Worm (Caenorhabditis elegans) whole organism, L4 larva: ENCODE results near the gene ZC190.6.

Experiments
- D1046.2 ChIP-seq: fragments of 200-800 bp; sonication (Bioruptor generic); IDR thresholded peaks from 2 replicates; pipeline ENCODE4 v1.3.6; 2022; ENCODE audit warnings: missing genetic modification characterization, missing compliant biosample characterization
- F10B5.3 ChIP-seq: sonication (generic microtip); optimal IDR thresholded peaks from 2 replicates; lab custom pipeline; 2016; ENCODE audit warnings: mild to moderate bottlenecking, missing genetic modification characterization, missing compliant biosample characterization
- aha-1 ChIP-seq: fragments of 150-350 bp; peaks from one replicate; lab custom pipeline; 2014; ENCODE audit warnings: missing biosample characterization, missing genetic modification characterization
- attf-4 ChIP-seq: sonication (generic microtip); optimal IDR thresholded peaks from 3 replicates; lab custom pipeline; 2017; ENCODE audit warnings: missing biosample characterization, missing genetic modification characterization
- ceh-20 ChIP-seq: fragments of 200-800 bp; sonication (Bioruptor generic); IDR thresholded peaks from 2 replicates; pipeline ENCODE4 v1.3.6; 2022; ENCODE audit warnings: missing genetic modification reagents, missing genetic modification characterization, missing compliant biosample characterization
- ceh-28 ChIP-seq: fragments of 150-350 bp; optimal IDR thresholded peaks from 2 replicates; lab custom pipeline; 2014; ENCODE audit warnings: missing biosample characterization, missing genetic modification reagents, missing genetic modification characterization
- ceh-62 ChIP-seq: sonication (generic microtip); optimal IDR thresholded peaks from 2 replicates; lab custom pipeline; 2017; ENCODE audit warnings: missing biosample characterization, missing genetic modification characterization
- daf-12 ChIP-seq: fragments of 150-350 bp; optimal IDR thresholded peaks from 2 replicates; lab custom pipeline; 2014; ENCODE audit warnings: missing biosample characterization, missing genetic modification reagents, missing genetic modification characterization
- daf-16 ChIP-seq, 3 experiments: sonication (generic microtip); optimal IDR thresholded peaks; 2 replicates each; lab custom pipeline; 2016 to 2017; ENCODE audit warnings: missing genetic modification characterization in 3 of 3, missing genetic modification reagents in 3 of 3, mild to moderate bottlenecking in 2 of 3, missing compliant biosample characterization in 2 of 3, missing biosample characterization in 1 of 3, moderate library complexity in 1 of 3
- dmd-6 ChIP-seq: fragments of 200-800 bp; sonication (Bioruptor generic); IDR thresholded peaks from 2 replicates; pipeline ENCODE4 v1.3.6; 2022; ENCODE audit warnings: missing genetic modification reagents, missing genetic modification characterization, missing compliant biosample characterization
- dpl-1 ChIP-seq: fragments of 150-350 bp; optimal IDR thresholded peaks from 2 replicates; lab custom pipeline; 2014; ENCODE audit warnings: missing biosample characterization, missing genetic modification reagents, missing genetic modification characterization
- duxl-1 ChIP-seq: sonication (generic microtip); optimal IDR thresholded peaks from 2 replicates; lab custom pipeline; 2016; ENCODE audit warnings: mild to moderate bottlenecking, missing genetic modification characterization, moderate library complexity, missing compliant biosample characterization; ENCODE audit not compliant: poor library complexity
- egl-27 ChIP-seq: sonication (generic microtip); optimal IDR thresholded peaks from 3 replicates; lab custom pipeline; 2017; ENCODE audit warnings: missing biosample characterization, missing genetic modification reagents, missing genetic modification characterization
- hlh-11 ChIP-seq: fragments of 200-800 bp; sonication (Bioruptor generic); optimal IDR thresholded peaks from 2 replicates; lab custom pipeline; 2018; ENCODE audit warnings: mild to moderate bottlenecking, missing genetic modification characterization, missing compliant biosample characterization
- hlh-30 ChIP-seq: sonication (generic microtip); optimal IDR thresholded peaks from 2 replicates; lab custom pipeline; 2017; ENCODE audit warnings: antibody characterized with exemption, mild to moderate bottlenecking, missing genetic modification characterization, missing compliant biosample characterization; ENCODE audit not compliant: insufficient read depth
- hmg-1.1 ChIP-seq: fragments of 200-800 bp; sonication (Bioruptor generic); IDR thresholded peaks from 2 replicates; pipeline ENCODE4 v1.3.6; 2022; ENCODE audit warnings: missing genetic modification reagents, missing genetic modification characterization, missing compliant biosample characterization
- lin-13 ChIP-seq: fragments of 150-350 bp; optimal IDR thresholded peaks from 2 replicates; lab custom pipeline; 2014; ENCODE audit warnings: missing biosample characterization, missing genetic modification reagents, missing genetic modification characterization
- lin-29 ChIP-seq: fragments of 200-800 bp; sonication (Bioruptor generic); IDR thresholded peaks from 2 replicates; pipeline ENCODE4 v1.3.6; 2022; ENCODE audit warnings: missing genetic modification reagents, missing genetic modification characterization, missing compliant biosample characterization
- lin-39 ChIP-seq: fragments of 150-350 bp; optimal IDR thresholded peaks from 2 replicates; lab custom pipeline; 2014; ENCODE audit warnings: missing biosample characterization, missing genetic modification reagents, missing genetic modification characterization
- madf-9 ChIP-seq: fragments of 200-800 bp; sonication (Bioruptor generic); conservative IDR thresholded peaks from 2 replicates; pipeline ENCODE4 v1.3.6; 2022; ENCODE audit warnings: missing genetic modification reagents, missing genetic modification characterization, missing compliant biosample characterization
- mdl-1 ChIP-seq, 2 experiments: fragments of 150-350 bp in 1 of 2; sonication (generic microtip) in 1 of 2; optimal IDR thresholded peaks; 2 replicates each; lab custom pipeline; 2014 to 2017; ENCODE audit warnings: missing biosample characterization in 2 of 2, missing genetic modification characterization in 2 of 2
- mdt-29 ChIP-seq: fragments of 200-800 bp; sonication (Bioruptor generic); IDR thresholded peaks from 2 replicates; pipeline ENCODE4 v1.3.6; 2022; ENCODE audit warnings: missing genetic modification reagents, missing genetic modification characterization, missing compliant biosample characterization
- mes-2 ChIP-seq: sonication (generic microtip); optimal IDR thresholded peaks from 2 replicates; lab custom pipeline; 2016; ENCODE audit warnings: missing genotype, mild to moderate bottlenecking, missing genetic modification characterization, missing compliant biosample characterization; ENCODE audit not compliant: poor library complexity, severe bottlenecking
- mxl-3 ChIP-seq: fragments of 200-800 bp; sonication (Bioruptor generic); optimal IDR thresholded peaks from 2 replicates; lab custom pipeline; 2018; ENCODE audit warnings: mild to moderate bottlenecking, missing genetic modification characterization, missing compliant biosample characterization
- nhr-102 ChIP-seq: sonication (generic microtip); optimal IDR thresholded peaks from 2 replicates; lab custom pipeline; 2016; ENCODE audit warnings: mild to moderate bottlenecking, missing genetic modification characterization, moderate library complexity, missing compliant biosample characterization
- nhr-11 ChIP-seq: fragments of 150-350 bp; optimal IDR thresholded peaks from 2 replicates; lab custom pipeline; 2014; ENCODE audit warnings: missing biosample characterization, missing genetic modification characterization
- nhr-237 ChIP-seq: sonication (generic microtip); optimal IDR thresholded peaks from 2 replicates; lab custom pipeline; 2017; ENCODE audit warnings: missing biosample characterization, missing genetic modification characterization
- nhr-28 ChIP-seq: fragments of 150-350 bp; optimal IDR thresholded peaks from 2 replicates; lab custom pipeline; 2014; ENCODE audit warnings: missing biosample characterization, missing genetic modification characterization
- nhr-77 ChIP-seq: fragments of 150-350 bp; optimal IDR thresholded peaks from 2 replicates; lab custom pipeline; 2014; ENCODE audit warnings: missing biosample characterization, missing genetic modification characterization
- php-3 ChIP-seq: fragments of 200-800 bp; sonication (Bioruptor generic); IDR thresholded peaks from 2 replicates; pipeline ENCODE4 v1.3.6; 2022; ENCODE audit warnings: missing genetic modification reagents, missing genetic modification characterization, missing compliant biosample characterization
- saeg-2 ChIP-seq: fragments of 200-800 bp; sonication (Bioruptor generic); IDR thresholded peaks from 2 replicates; pipeline ENCODE4 v1.3.6; 2022; ENCODE audit warnings: missing genetic modification reagents, missing genetic modification characterization, missing compliant biosample characterization
- sdz-12 ChIP-seq: fragments of 200-800 bp; sonication (Bioruptor generic); optimal IDR thresholded peaks from 2 replicates; lab custom pipeline; 2018; ENCODE audit warnings: mild to moderate bottlenecking, missing genetic modification characterization, missing compliant biosample characterization
- set-16 ChIP-seq: fragments of 200-800 bp; sonication (Bioruptor generic); IDR thresholded peaks from 2 replicates; pipeline ENCODE4 v1.3.6; 2022; ENCODE audit warnings: missing genetic modification reagents, missing genetic modification characterization, missing compliant biosample characterization
- snpc-4 ChIP-seq: fragments of 150-350 bp; optimal IDR thresholded peaks from 2 replicates; lab custom pipeline; 2014; ENCODE audit warnings: missing biosample characterization, missing genetic modification characterization
- tag-97 ChIP-seq: fragments of 200-800 bp; sonication (Bioruptor generic); IDR thresholded peaks from 2 replicates; pipeline ENCODE4 v1.3.6; 2022; ENCODE audit warnings: missing genetic modification characterization, missing compliant biosample characterization
- tra-1 ChIP-seq: fragments of 200-800 bp; sonication (Bioruptor generic); IDR thresholded peaks from 2 replicates; pipeline ENCODE4 v1.3.6; 2022; ENCODE audit warnings: missing genetic modification reagents, missing genetic modification characterization, missing compliant biosample characterization
- vab-7 ChIP-seq: fragments of 200-800 bp; sonication (Bioruptor generic); IDR thresholded peaks from 2 replicates; pipeline ENCODE4 v1.3.6; 2022; ENCODE audit warnings: missing genetic modification reagents, missing genetic modification characterization, missing compliant biosample characterization
- zip-2 ChIP-seq: fragments of 150-350 bp; optimal IDR thresholded peaks from 2 replicates; lab custom pipeline; 2014; ENCODE audit warnings: missing biosample characterization, missing genetic modification characterization
- ztf-7 ChIP-seq: fragments of 150-350 bp; optimal IDR thresholded peaks from 2 replicates; lab custom pipeline; 2014; ENCODE audit warnings: missing biosample characterization, missing genetic modification characterization

Gene ZC190.6

ce11 chrV:8661241-8661954 is 15.7 kb downstream of the ZC190.6 start (continued):
- peak; percentile 37 for TF ChIP-seq nhr-77 (tag; lab: Kevin White, UChicago)
- TF ChIP-seq ceh-62 (tag; lab: Kevin White, UChicago): no peak
- no peak for TF ChIP-seq nhr-237 (tag; lab: Kevin White, UChicago)
- no peak for TF ChIP-seq duxl-1 (tag; lab: Kevin White, UChicago)
- no peak for TF ChIP-seq lin-13
- TF ChIP-seq hmg-1.1 (GFP tag; lab: Robert Waterston, UW): peak; percentile 32; the same call in 1 of the 2 replicates
- TF ChIP-seq tra-1: peak; percentile 76
- no peak for TF ChIP-seq egl-27 (tag; lab: Kevin White, UChicago)
- no peak for TF ChIP-seq saeg-2 (GFP tag; lab: Robert Waterston, UW)
- TF ChIP-seq ceh-20 (GFP tag; lab: Robert Waterston, UW): peak; percentile 47; the same call in 1 of the 2 replicates
- no peak for TF ChIP-seq mdl-1 (tag; optimal IDR thresholded peaks at IDR 0.05; lab: Kevin White, UChicago)
- peak; percentile 95 for TF ChIP-seq php-3 (GFP tag; lab: Robert Waterston, UW)
- TF ChIP-seq dmd-6 (GFP tag; lab: Robert Waterston, UW): peak; percentile 89
- peak in 1 of 2 experiments; percentile 24 for TF ChIP-seq daf-16 (GFP tag; optimal IDR thresholded peaks at IDR 0.05; lab: Kevin White, UChicago)
- TF ChIP-seq daf-16 (tag; optimal IDR thresholded peaks at IDR 0.05; lab: Kevin White, UChicago): peak; percentile 92
- peak; percentile 86 for TF ChIP-seq hlh-11 (tag; lab: Kevin White, UChicago)
- TF ChIP-seq, all 104 proteins: peak for 24

DNA sequence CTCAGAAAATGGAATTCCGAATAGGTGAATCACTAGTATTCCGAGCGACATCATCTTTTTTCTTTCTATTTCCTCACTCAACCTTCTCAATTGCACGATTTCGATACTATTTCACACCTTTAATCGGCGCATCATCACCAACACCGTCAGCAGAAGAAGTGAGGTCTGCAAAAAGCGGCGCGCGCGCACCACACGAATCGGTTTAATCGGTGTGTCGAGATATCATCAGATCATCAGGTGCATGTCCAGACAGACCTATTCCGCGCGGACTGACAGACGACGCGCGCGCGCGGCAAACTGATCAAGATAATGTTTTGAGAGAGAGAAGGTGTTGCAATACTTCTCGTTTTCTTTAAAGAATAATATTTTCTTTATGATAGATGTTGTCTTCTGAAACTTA is 16.6 kb downstream of the ZC190.6 start:
- TF ChIP-seq F10B5.3 (tag; lab: Kevin White, UChicago) (no peak), dpl-1 (GFP tag; lab: Kevin White, UChicago) (no peak), D1046.2 (no peak), lin-29 (GFP tag; lab: Robert Waterston, UW) (no peak), daf-12 (tag; lab: Kevin White, UChicago) (no peak), vab-7 (GFP tag; lab: Robert Waterston, UW) (no peak), attf-4 (tag; lab: Kevin White, UChicago) (no peak), mdt-29 (GFP tag; lab: Robert Waterston, UW) (no peak), hlh-11 (tag; lab: Kevin White, UChicago) (peak; percentile 54), nhr-102 (tag; lab: Kevin White, UChicago) (no peak), sdz-12 (GFP tag; lab: Kevin White, UChicago) (no peak), set-16 (GFP tag; lab: Robert Waterston, UW) (0 out of 2 replicates have a peak, but pooled peaks have one; percentile 18), ceh-20 (GFP tag; lab: Robert Waterston, UW) (no peak), nhr-11 (no peak), snpc-4 (tag; lab: Kevin White, UChicago) (no peak), lin-39 (tag; lab: Kevin White, UChicago) (no peak), ceh-28 (no peak), mes-2 (tag; lab: Kevin White, UChicago) (peak; percentile 19), nhr-28 (tag; lab: Kevin White, UChicago) (peak; percentile 8), mdl-1 (tag; optimal IDR thresholded peaks at IDR 0.05; lab: Kevin White, UChicago) (peak in 1 of 2 experiments; percentile 7), madf-9 (peak; percentile 48; the same call in 1 of the 2 replicates), mxl-3 (GFP tag; lab: Kevin White, UChicago) (peak; percentile 77), zip-2 (tag; lab: Kevin White, UChicago) (no peak), aha-1 (tag; lab: Kevin White, UChicago) (peak; percentile 6), tag-97 (no peak), hlh-30 (tag; lab: Kevin White, UChicago) (peak; percentile 62), ztf-7 (tag; lab: Kevin White, UChicago) (no peak)
